Worm (Caenorhabditis elegans) whole organism, L1 larva: ENCODE results near the gene C04E6.13.

Experiments
- C04F5.9 ChIP-seq: sonication (generic microtip); optimal IDR thresholded peaks from 2 replicates; lab custom pipeline; 2016; ENCODE audit warnings: missing genetic modification characterization, missing compliant biosample characterization
- C34B4.2 ChIP-seq: sonication (generic microtip); optimal IDR thresholded peaks from 2 replicates; lab custom pipeline; 2017; ENCODE audit warnings: mild to moderate bottlenecking, missing genetic modification characterization, missing compliant biosample characterization
- alr-1 ChIP-seq: fragments of 200-800 bp; sonication (Bioruptor generic); optimal IDR thresholded peaks from 2 replicates; lab custom pipeline; 2018; ENCODE audit warnings: borderline replicate concordance, mild to moderate bottlenecking, missing genetic modification characterization, missing compliant biosample characterization
- aly-2 ChIP-seq: fragments of 150-350 bp; optimal IDR thresholded peaks from 2 replicates; lab custom pipeline; 2014; ENCODE audit warnings: missing biosample characterization, missing genetic modification characterization
- ama-1 ChIP-seq: fragments of 150-350 bp; optimal IDR thresholded peaks from 2 replicates; lab custom pipeline; 2014
- ceh-63 ChIP-seq: fragments of 200-800 bp; sonication (Bioruptor generic); optimal IDR thresholded peaks from 2 replicates; lab custom pipeline; 2018; ENCODE audit warnings: mild to moderate bottlenecking, missing genetic modification characterization, missing compliant biosample characterization
- ceh-8 ChIP-seq: fragments of 200-800 bp; sonication (Bioruptor generic); optimal IDR thresholded peaks from 2 replicates; lab custom pipeline; 2018; ENCODE audit warnings: mild to moderate bottlenecking, missing genetic modification characterization, moderate library complexity, missing compliant biosample characterization
- dsc-1 ChIP-seq: sonication (generic microtip); optimal IDR thresholded peaks from 2 replicates; lab custom pipeline; 2016; ENCODE audit warnings: mild to moderate bottlenecking, missing genetic modification characterization, missing compliant biosample characterization
- efl-1 ChIP-seq, 4 experiments: fragments of 150-350 bp; optimal IDR thresholded peaks in 3 of 4; peaks in 1 of 4; 1 replicate in 1 of 4; 2 replicates in 3 of 4; lab custom pipeline; 2014; ENCODE audit warnings: missing biosample characterization in 2 of 4, missing genetic modification characterization in 2 of 4, missing genetic modification reagents in 2 of 4
- efl-3 ChIP-seq: fragments of 200-800 bp; sonication (Bioruptor generic); optimal IDR thresholded peaks from 2 replicates; lab custom pipeline; 2018; ENCODE audit warnings: mild to moderate bottlenecking, missing genetic modification characterization, missing compliant biosample characterization
- egl-13 ChIP-seq: sonication (generic microtip); optimal IDR thresholded peaks from 2 replicates; lab custom pipeline; 2016; ENCODE audit warnings: missing genotype, missing genetic modification reagents, missing genetic modification characterization, missing compliant biosample characterization
- elt-2 ChIP-seq: sonication (generic microtip); optimal IDR thresholded peaks from 2 replicates; lab custom pipeline; 2016; ENCODE audit warnings: missing genetic modification characterization, mild to moderate bottlenecking, inconsistent platforms, missing compliant biosample characterization, missing genetic modification reagents
- elt-3 ChIP-seq, 6 experiments: fragments of 150-350 bp in 1 of 6; sonication (generic microtip); optimal IDR thresholded peaks; 2 replicates each; lab custom pipeline; 2017 to 2018; ENCODE audit warnings: missing biosample characterization in 6 of 6, missing genetic modification characterization in 6 of 6, inconsistent platforms in 1 of 6
- ets-5 ChIP-seq: fragments of 200-800 bp; sonication (Bioruptor generic); IDR thresholded peaks from 2 replicates; pipeline ENCODE4 v1.3.6; 2022; ENCODE audit warnings: missing genetic modification characterization, missing compliant biosample characterization
- fkh-8 ChIP-seq: sonication (generic microtip); optimal IDR thresholded peaks from 2 replicates; lab custom pipeline; 2016; ENCODE audit warnings: mild to moderate bottlenecking, missing genetic modification characterization, missing compliant biosample characterization
- grh-1 ChIP-seq: fragments of 200-800 bp; sonication (Bioruptor generic); IDR thresholded peaks from 2 replicates; pipeline ENCODE4 v1.3.6; 2022; ENCODE audit warnings: missing genetic modification reagents, missing genetic modification characterization, missing compliant biosample characterization
- hpl-2 ChIP-seq: fragments of 150-350 bp; optimal IDR thresholded peaks from 2 replicates; lab custom pipeline; 2014; ENCODE audit warnings: missing biosample characterization, missing genetic modification reagents, missing genetic modification characterization
- irx-1 ChIP-seq: sonication (generic microtip); optimal IDR thresholded peaks from 2 replicates; lab custom pipeline; 2016; ENCODE audit warnings: missing genetic modification characterization, missing compliant biosample characterization
- lsy-2 ChIP-seq, 2 experiments: fragments of 150-350 bp; optimal IDR thresholded peaks; 2 replicates each; lab custom pipeline; 2014; ENCODE audit warnings: missing biosample characterization in 2 of 2, missing genetic modification characterization in 2 of 2
- nhr-11 ChIP-seq: fragments of 150-350 bp; optimal IDR thresholded peaks from 2 replicates; lab custom pipeline; 2014; ENCODE audit warnings: missing biosample characterization, missing genetic modification characterization
- nhr-12 ChIP-seq: sonication (generic microtip); optimal IDR thresholded peaks from 2 replicates; lab custom pipeline; 2017; ENCODE audit warnings: missing biosample characterization, missing genetic modification characterization
- nhr-20 ChIP-seq: sonication (generic microtip); optimal IDR thresholded peaks from 2 replicates; lab custom pipeline; 2016; ENCODE audit warnings: mild to moderate bottlenecking, missing genetic modification characterization, missing compliant biosample characterization
- nhr-237 ChIP-seq: fragments of 150-350 bp; optimal IDR thresholded peaks from 2 replicates; lab custom pipeline; 2014; ENCODE audit warnings: missing biosample characterization, missing genetic modification characterization
- nhr-28 ChIP-seq: fragments of 150-350 bp; optimal IDR thresholded peaks from 2 replicates; lab custom pipeline; 2014; ENCODE audit warnings: missing biosample characterization, missing genetic modification characterization
- nhr-47 ChIP-seq: sonication (generic microtip); optimal IDR thresholded peaks from 2 replicates; lab custom pipeline; 2016; ENCODE audit warnings: mild to moderate bottlenecking, missing genetic modification characterization, moderate library complexity, missing compliant biosample characterization
- nhr-71 ChIP-seq: sonication (generic microtip); optimal IDR thresholded peaks from 2 replicates; lab custom pipeline; 2016; ENCODE audit warnings: mild to moderate bottlenecking, missing genetic modification characterization, moderate library complexity, missing compliant biosample characterization
- nhr-76 ChIP-seq: sonication (generic microtip); optimal IDR thresholded peaks from 2 replicates; lab custom pipeline; 2017; ENCODE audit warnings: missing biosample characterization, missing genetic modification characterization
- nhr-85 ChIP-seq: sonication (generic microtip); peaks from one replicate; lab custom pipeline; 2016; ENCODE audit warnings: missing genetic modification characterization, inconsistent platforms, missing compliant biosample characterization
- nhr-90 ChIP-seq: sonication (generic microtip); optimal IDR thresholded peaks from 2 replicates; lab custom pipeline; 2016; ENCODE audit warnings: mild to moderate bottlenecking, missing genetic modification characterization, missing compliant biosample characterization; ENCODE audit not compliant: poor library complexity
- pag-3 ChIP-seq: sonication (generic microtip); optimal IDR thresholded peaks from 2 replicates; lab custom pipeline; 2017; ENCODE audit warnings: missing genetic modification characterization, mild to moderate bottlenecking, missing compliant biosample characterization, antibody characterized with exemption, borderline replicate concordance; ENCODE audit not compliant: insufficient read depth
- snpc-4 ChIP-seq: fragments of 150-350 bp; optimal IDR thresholded peaks from 2 replicates; lab custom pipeline; 2014; ENCODE audit warnings: missing biosample characterization, missing genetic modification characterization
- swsn-7 ChIP-seq: sonication (generic microtip); optimal IDR thresholded peaks from 2 replicates; lab custom pipeline; 2016; ENCODE audit warnings: missing genetic modification characterization, missing compliant biosample characterization
- tlp-1 ChIP-seq: fragments of 150-350 bp; optimal IDR thresholded peaks from 2 replicates; lab custom pipeline; 2014; ENCODE audit warnings: missing biosample characterization, missing genetic modification characterization
- xbp-1 ChIP-seq: sonication (generic microtip); optimal IDR thresholded peaks from 2 replicates; lab custom pipeline; 2016; ENCODE audit warnings: missing genetic modification characterization, missing compliant biosample characterization
- zip-4 ChIP-seq: fragments of 200-800 bp; sonication (Bioruptor generic); optimal IDR thresholded peaks from 2 replicates; lab custom pipeline; 2018; ENCODE audit warnings: mild to moderate bottlenecking, missing genetic modification characterization, moderate library complexity, missing compliant biosample characterization
- ztf-4 ChIP-seq: fragments of 150-350 bp; optimal IDR thresholded peaks from 2 replicates; lab custom pipeline; 2014; ENCODE audit warnings: missing biosample characterization, missing genetic modification characterization

Gene C04E6.13

DNA sequence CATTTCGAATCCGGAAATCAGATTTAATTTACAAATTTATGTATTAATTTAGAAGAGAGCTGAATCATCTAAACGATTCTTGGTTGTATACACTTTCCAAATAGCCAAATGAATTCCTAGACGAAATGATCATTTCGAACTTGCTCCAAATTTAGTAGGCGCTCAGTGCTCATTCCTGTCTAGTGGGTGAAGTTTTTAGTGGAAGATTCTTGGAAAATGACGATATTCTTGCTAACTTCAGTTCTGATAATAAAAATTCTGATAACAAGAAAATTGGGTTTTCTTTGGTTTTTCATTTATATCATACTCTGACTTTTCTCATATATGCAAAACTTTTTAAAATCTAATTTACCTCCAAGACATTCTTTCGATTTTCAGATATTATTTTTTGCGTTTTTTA lies 9.2 kb downstream of the C04E6.13 start:
- TF ChIP-seq nhr-71 (peak; percentile 47), fkh-8 (tag; lab: Kevin White, UChicago) (peak; percentile 38), ets-5 (GFP tag; lab: Robert Waterston, UW) (no peak), ceh-8 (no peak), nhr-12 (tag; lab: Kevin White, UChicago) (no peak), swsn-7 (tag; lab: Kevin White, UChicago) (no peak), dsc-1 (tag; lab: Kevin White, UChicago) (peak; percentile 75), nhr-47 (tag; lab: Kevin White, UChicago) (peak; percentile 63)

DNA sequence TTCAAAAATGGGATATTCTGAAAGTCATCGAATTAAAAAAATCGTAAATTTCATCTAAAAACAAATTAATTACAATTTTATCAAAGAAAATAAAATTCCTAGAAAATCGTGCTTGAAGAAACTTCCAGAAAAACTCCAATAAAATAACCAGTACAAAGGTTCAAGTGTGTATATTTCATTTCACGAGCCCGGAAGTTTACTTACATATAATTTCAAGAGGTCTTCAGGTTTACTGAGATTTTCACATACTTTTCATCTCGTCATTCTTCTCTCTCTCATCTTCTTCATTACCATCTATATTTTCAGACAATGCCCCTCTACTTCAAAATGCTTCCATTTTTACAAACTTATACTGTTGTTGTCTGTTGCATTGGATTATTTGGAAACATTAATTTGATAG lies 9.7 kb downstream of the C04E6.13 start, which contains the start of gene srsx-18:
TSS of gene srsx-18 (plus strand) at position 301 of the 400 bp plus-strand sequence.
- no peak for TF ChIP-seq nhr-85 (tag; lab: Kevin White, UChicago)
- no peak for TF ChIP-seq efl-1 (optimal IDR thresholded peaks at IDR 0.05; lab: Kevin White, UChicago)
- TF ChIP-seq efl-1 (GFP tag; optimal IDR thresholded peaks at IDR 0.05 in 1 of 2; lab: Kevin White, UChicago), result peak in 1 of 2 experiments; percentile 70
- TF ChIP-seq, all 84 proteins: peak for 1

DNA sequence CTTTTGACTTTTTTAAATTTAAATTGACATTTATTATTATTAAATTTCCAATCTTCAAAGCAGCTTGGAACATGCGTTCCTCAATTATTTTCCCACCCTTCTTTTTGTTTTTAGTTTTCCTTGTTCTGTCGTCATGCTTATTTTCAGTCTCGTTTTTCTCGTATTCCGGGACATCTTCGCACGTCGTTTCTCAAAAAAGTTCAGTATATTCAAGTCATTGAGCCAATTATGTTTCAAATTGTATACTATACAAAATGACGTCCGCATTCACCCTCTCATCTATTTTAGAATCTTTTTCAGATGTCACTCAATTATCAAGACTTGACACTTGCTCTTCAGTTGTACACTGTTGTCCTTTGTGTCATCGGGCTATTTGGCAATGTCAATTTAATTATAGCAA lies 14.8 kb downstream of the C04E6.13 start, which contains the start of gene srsx-17:
TSS of gene srsx-17 (plus strand) at position 301 of the 400 bp plus-strand sequence.
- TF ChIP-seq swsn-7 (tag; lab: Kevin White, UChicago) (no peak), fkh-8 (tag; lab: Kevin White, UChicago) (no peak), efl-1 (optimal IDR thresholded peaks at IDR 0.05; lab: Kevin White, UChicago) (no peak), efl-1 (GFP tag; optimal IDR thresholded peaks at IDR 0.05 in 1 of 2; lab: Kevin White, UChicago) (peak in 1 of 2 experiments; percentile 18), nhr-85 (tag; lab: Kevin White, UChicago) (no peak), aly-2 (tag; lab: Kevin White, UChicago) (no peak), snpc-4 (tag; lab: Kevin White, UChicago) (no peak), alr-1 (tag; lab: Kevin White, UChicago) (no peak)

DNA sequence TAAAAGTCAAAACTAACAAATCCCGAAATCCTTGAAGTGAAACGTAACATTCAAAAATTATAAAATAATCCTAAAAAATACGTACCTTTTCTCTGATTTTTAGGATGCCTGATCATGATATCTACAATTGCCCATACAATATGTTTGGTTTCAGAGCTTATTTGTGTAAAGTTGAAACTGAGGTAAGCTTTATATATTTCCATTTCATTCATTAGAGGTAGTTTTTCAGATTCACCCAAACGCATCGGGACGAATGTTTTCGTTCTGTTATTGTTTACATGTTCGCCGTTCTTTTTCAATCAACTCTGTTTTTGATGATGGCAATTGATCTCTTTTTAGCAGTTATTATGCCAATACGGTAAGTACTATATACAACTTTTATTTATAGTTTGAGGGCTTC lies 15.5 kb downstream of the C04E6.13 start:
- no peak for TF ChIP-seq efl-1 (optimal IDR thresholded peaks at IDR 0.05; lab: Kevin White, UChicago)
- TF ChIP-seq efl-1 (GFP tag; optimal IDR thresholded peaks at IDR 0.05 in 1 of 2; lab: Kevin White, UChicago), result peak in 1 of 2 experiments; percentile 89
- no peak for TF ChIP-seq xbp-1 (tag; lab: Kevin White, UChicago)

DNA sequence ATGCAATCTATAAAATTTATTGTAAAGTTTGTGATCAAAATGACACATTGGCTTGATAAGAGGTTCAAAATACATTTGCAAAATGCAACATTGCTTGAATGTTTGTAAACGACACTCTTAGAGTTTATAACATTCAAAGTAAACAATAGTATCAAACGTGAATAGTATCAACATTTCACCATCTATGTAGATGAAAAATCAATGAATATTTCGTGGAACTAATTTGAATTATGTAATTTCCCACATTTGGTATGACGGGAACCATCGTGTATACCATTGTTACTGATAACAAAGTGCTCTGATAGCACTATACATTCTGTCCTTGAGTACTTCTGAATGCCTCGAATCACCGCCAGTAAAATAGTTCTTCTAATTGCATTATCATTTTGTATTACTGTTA lies 18.1 kb downstream of the C04E6.13 start, which contains the start of gene galt-1:
TSS of gene galt-1 (plus strand) at position 318 of the 400 bp plus-strand sequence.
- no peak for TF ChIP-seq ztf-4 (tag; lab: Kevin White, UChicago)
- TF ChIP-seq elt-2 (tag; lab: Kevin White, UChicago), result peak; percentile 37
- no peak for TF ChIP-seq xbp-1 (tag; lab: Kevin White, UChicago)
- TF ChIP-seq lsy-2 (tag; optimal IDR thresholded peaks at IDR 0.05; lab: Kevin White, UChicago), result no peak

DNA sequence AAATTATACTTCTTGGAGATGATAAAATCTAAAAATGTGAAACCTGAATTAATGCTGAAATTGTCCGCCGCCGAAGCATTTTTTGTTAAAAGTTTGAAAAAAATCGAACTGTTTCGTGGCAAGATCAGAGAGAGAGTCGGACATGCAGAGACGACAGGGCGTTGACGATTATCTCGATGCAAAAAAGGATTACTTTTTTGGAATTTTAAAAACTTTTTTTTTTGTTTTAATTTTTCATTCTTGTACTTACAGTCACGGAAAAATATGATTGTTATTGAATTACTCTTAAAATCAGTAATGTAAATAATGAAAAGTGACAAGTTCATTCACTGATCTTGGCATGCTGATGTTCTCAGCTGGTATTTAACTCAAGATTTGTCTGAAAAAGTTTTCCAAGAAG lies 24.2 kb downstream of the C04E6.13 start, which contains the start of the genes M03F8.5 and M03F8.7:
TSS of gene M03F8.5 (minus strand) at position 101 of the 400 bp plus-strand sequence.
TSS of gene M03F8.7 (plus strand) at position 249 of the 400 bp plus-strand sequence.
- no peak for TF ChIP-seq nhr-20 (tag; lab: Kevin White, UChicago)

DNA sequence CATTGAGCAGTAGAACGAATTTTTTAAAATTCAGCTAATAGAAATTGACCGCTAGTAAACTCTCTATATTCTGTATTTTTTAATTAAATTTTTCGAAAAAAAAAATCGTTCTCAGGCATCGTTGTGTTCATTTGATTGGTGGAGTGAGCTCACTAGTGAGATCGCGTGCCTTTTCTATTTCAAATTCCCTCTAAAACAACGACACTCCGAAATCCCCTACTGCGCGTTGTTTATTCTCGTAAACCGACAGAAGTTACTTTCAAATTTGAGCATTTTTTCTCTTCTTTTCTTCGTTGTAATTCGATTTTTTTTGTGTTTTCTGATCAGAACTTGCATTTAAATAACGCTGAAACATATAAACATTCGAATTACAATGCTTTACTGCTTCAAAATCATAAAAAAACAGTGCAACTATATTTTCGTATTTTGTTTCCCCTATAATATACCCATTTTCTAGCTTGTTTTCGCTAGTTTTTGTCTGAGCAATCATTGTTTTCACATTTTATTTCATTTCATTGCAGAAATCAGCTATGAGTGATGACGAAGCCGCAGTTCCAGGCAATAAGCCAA lies 27.1 kb downstream of the C04E6.13 start, which contains the start of gene syf-3:
TSS of gene syf-3 (plus strand) at position 520 of the 570 bp plus-strand sequence.
- TF ChIP-seq C04F5.9 (tag; lab: Kevin White, UChicago) (peak; percentile 3), zip-4 (GFP tag; lab: Kevin White, UChicago) (no peak), C34B4.2 (tag; lab: Kevin White, UChicago) (no peak), nhr-237 (no peak), irx-1 (tag; lab: Kevin White, UChicago) (peak; percentile 68), elt-3 (tag; optimal IDR thresholded peaks at IDR 0.05; lab: Kevin White, UChicago) (no peak), dsc-1 (tag; lab: Kevin White, UChicago) (peak; percentile 72), hpl-2 (no peak), grh-1 (GFP tag; lab: Robert Waterston, UW) (peak; percentile 68), ama-1 (no peak), pag-3 (tag; lab: Kevin White, UChicago) (no peak), nhr-28 (tag; lab: Kevin White, UChicago) (no peak), fkh-8 (tag; lab: Kevin White, UChicago) (no peak), nhr-47 (tag; lab: Kevin White, UChicago) (peak; percentile 84), nhr-85 (tag; lab: Kevin White, UChicago) (peak; percentile 79), egl-13 (tag; lab: Kevin White, UChicago) (no peak), nhr-90 (tag; lab: Kevin White, UChicago) (peak; percentile 59), tlp-1 (tag; lab: Kevin White, UChicago) (no peak), nhr-11 (tag; lab: Kevin White, UChicago) (no peak), nhr-76 (tag; lab: Kevin White, UChicago) (no peak), ceh-63 (GFP tag; lab: Kevin White, UChicago) (no peak), efl-3 (GFP tag; lab: Kevin White, UChicago) (no peak), ztf-4 (tag; lab: Kevin White, UChicago) (no peak)
